Fruit fly (Drosophila melanogaster) whole organism, embryonic: Measurements from ENCODE around the gene CG10343.

ENCODE experiments used
- Aef1 ChIP-seq: fragments of 200-800 bp; sonication (Bioruptor generic); IDR thresholded peaks from 3 replicates; pipeline ENCODE4 v1.3.6; 2022; ENCODE audit warnings: missing biosample characterization, missing genetic modification characterization
- B-H1 ChIP-seq: fragments of 200-800 bp; sonication (Bioruptor generic); IDR thresholded peaks from 3 replicates; pipeline ENCODE4 v1.3.6; 2022; ENCODE audit warnings: missing biosample characterization, missing genetic modification characterization
- CG10267 ChIP-seq: fragments of 200-800 bp; sonication (Bioruptor generic); optimal IDR thresholded peaks from 2 replicates; lab custom pipeline; 2018; ENCODE audit warnings: missing biosample characterization, mild to moderate bottlenecking, missing genetic modification characterization, moderate library complexity
- CG10654 ChIP-seq: fragments of 200-800 bp; sonication (Bioruptor generic); optimal IDR thresholded peaks from 2 replicates; lab custom pipeline; 2016; ENCODE audit warnings: missing biosample characterization, missing genetic modification characterization
- CG12942 ChIP-seq: fragments of 200-800 bp; sonication (Bioruptor generic); optimal IDR thresholded peaks from 3 replicates; lab custom pipeline; 2016; ENCODE audit warnings: missing biosample characterization, missing genetic modification characterization
- CG13287 ChIP-seq: fragments of 200-800 bp; sonication (Bioruptor generic); IDR thresholded peaks from 2 replicates; pipeline ENCODE4 v1.3.6; 2022; ENCODE audit warnings: missing biosample characterization, missing genetic modification characterization; ENCODE audit not compliant: partially characterized antibody
- CG1602 ChIP-seq: fragments of 200-800 bp; sonication (Bioruptor generic); optimal IDR thresholded peaks from 3 replicates; lab custom pipeline; 2016; ENCODE audit warnings: missing biosample characterization, missing genetic modification characterization
- CG17361 ChIP-seq: fragments of 200-800 bp; sonication (Bioruptor generic); IDR thresholded peaks from 3 replicates; pipeline ENCODE4 v1.3.6; 2022; ENCODE audit warnings: missing biosample characterization, missing genetic modification characterization
- CG17612 ChIP-seq: fragments of 200-800 bp; sonication (Bioruptor generic); IDR thresholded peaks from 2 replicates; pipeline ENCODE4 v1.3.6; 2022; ENCODE audit warnings: missing biosample characterization, missing genetic modification characterization
- CG17829 ChIP-seq: fragments of 200-800 bp; optimal IDR thresholded peaks from 2 replicates; lab custom pipeline; 2019; ENCODE audit warnings: missing biosample characterization, mild to moderate bottlenecking, missing genetic modification characterization, moderate library complexity
- CG18599 ChIP-seq: fragments of 200-800 bp; sonication (Bioruptor generic); optimal IDR thresholded peaks from 3 replicates; lab custom pipeline; 2017; ENCODE audit warnings: missing biosample characterization, missing genetic modification characterization, mild to moderate bottlenecking, moderate library complexity, missing genetic modification reagents
- CG2712 ChIP-seq: fragments of 200-800 bp; optimal IDR thresholded peaks from 3 replicates; lab custom pipeline; 2019; ENCODE audit warnings: missing biosample characterization, mild to moderate bottlenecking, missing genetic modification characterization, moderate library complexity
- CG31365 ChIP-seq: fragments of 200-800 bp; sonication (Bioruptor generic); optimal IDR thresholded peaks from 2 replicates; lab custom pipeline; 2018; ENCODE audit warnings: missing biosample characterization, mild to moderate bottlenecking, missing genetic modification characterization
- CG3281 ChIP-seq: fragments of 200-800 bp; sonication (Bioruptor generic); optimal IDR thresholded peaks from 3 replicates; lab custom pipeline; 2017; ENCODE audit warnings: missing biosample characterization, mild to moderate bottlenecking, missing genetic modification characterization
- CG43689 ChIP-seq: fragments of 200-800 bp; sonication (Bioruptor generic); IDR thresholded peaks from 2 replicates; pipeline ENCODE4 v1.3.6; 2022; ENCODE audit warnings: missing biosample characterization, missing genetic modification characterization
- CG6813 ChIP-seq: fragments of 200-800 bp; sonication (Bioruptor generic); optimal IDR thresholded peaks from 2 replicates; lab custom pipeline; 2017; ENCODE audit warnings: missing biosample characterization, missing genetic modification characterization, mild to moderate bottlenecking, moderate library complexity, missing genetic modification reagents
- CG7987 ChIP-seq: fragments of 200-800 bp; sonication (Bioruptor generic); optimal IDR thresholded peaks from 2 replicates; lab custom pipeline; 2018; ENCODE audit warnings: missing biosample characterization, mild to moderate bottlenecking, missing genetic modification characterization, moderate library complexity
- CG8281 ChIP-seq: fragments of 200-800 bp; sonication (Bioruptor generic); optimal IDR thresholded peaks from 2 replicates; lab custom pipeline; 2018; ENCODE audit warnings: missing biosample characterization, mild to moderate bottlenecking, missing genetic modification characterization, moderate library complexity
- CG8924 ChIP-seq: fragments of 200-800 bp; optimal IDR thresholded peaks from 3 replicates; lab custom pipeline; 2019; ENCODE audit warnings: missing biosample characterization, mild to moderate bottlenecking, missing genetic modification characterization, moderate library complexity
- CHES-1-like ChIP-seq: fragments of 200-800 bp; sonication (Bioruptor generic); optimal IDR thresholded peaks from 2 replicates; lab custom pipeline; 2016; ENCODE audit warnings: missing biosample characterization, missing genetic modification characterization
- CrebB ChIP-seq: fragments of 200-800 bp; sonication (Bioruptor generic); optimal IDR thresholded peaks from 3 replicates; lab custom pipeline; 2018; ENCODE audit warnings: missing biosample characterization, mild to moderate bottlenecking, missing genetic modification characterization
- D19B ChIP-seq: fragments of 200-800 bp; sonication (Bioruptor generic); optimal IDR thresholded peaks from 2 replicates; lab custom pipeline; 2017; ENCODE audit warnings: missing biosample characterization, mild to moderate bottlenecking, missing genetic modification characterization
- Dbx ChIP-seq: fragments of 200-800 bp; sonication (Bioruptor generic); IDR thresholded peaks from 3 replicates; pipeline ENCODE4 v1.3.6; 2022; ENCODE audit warnings: missing biosample characterization, missing genetic modification characterization
- Dip2 ChIP-seq: fragments of 200-800 bp; sonication (Bioruptor generic); IDR thresholded peaks from 2 replicates; pipeline ENCODE4 v1.3.6; 2022; ENCODE audit warnings: missing biosample characterization, missing genetic modification characterization
- Dp ChIP-seq: fragments of 200-800 bp; sonication (Bioruptor generic); optimal IDR thresholded peaks from 2 replicates; lab custom pipeline; 2018; ENCODE audit warnings: missing biosample characterization, mild to moderate bottlenecking, missing genetic modification characterization, moderate library complexity
- H2.0 ChIP-seq: fragments of 200-800 bp; sonication (Bioruptor generic); IDR thresholded peaks from 2 replicates; pipeline ENCODE4 v1.3.6; 2022; ENCODE audit warnings: missing biosample characterization, missing genetic modification characterization
- Hmr ChIP-seq: fragments of 200-800 bp; sonication (Bioruptor generic); optimal IDR thresholded peaks from 3 replicates; lab custom pipeline; 2017; ENCODE audit warnings: mild to moderate bottlenecking, missing biosample characterization, missing genetic modification reagents, missing genetic modification characterization
- Rfx ChIP-seq: fragments of 200-800 bp; sonication (Bioruptor generic); IDR thresholded peaks from 2 replicates; pipeline ENCODE4 v1.3.6; 2022; ENCODE audit warnings: missing biosample characterization, missing genetic modification characterization
- Sox100B ChIP-seq: fragments of 200-800 bp; sonication (Bioruptor generic); optimal IDR thresholded peaks from 3 replicates; lab custom pipeline; 2018; ENCODE audit warnings: missing biosample characterization, mild to moderate bottlenecking, missing genetic modification characterization
- Xbp1 ChIP-seq: fragments of 200-800 bp; sonication (Bioruptor generic); optimal IDR thresholded peaks from 3 replicates; lab custom pipeline; 2016; ENCODE audit warnings: missing biosample characterization, mild to moderate bottlenecking, missing genetic modification characterization
- ac ChIP-seq: fragments of 200-800 bp; sonication (Bioruptor generic); optimal IDR thresholded peaks from 3 replicates; lab custom pipeline; 2017; ENCODE audit warnings: missing biosample characterization, mild to moderate bottlenecking, missing genetic modification characterization
- bigmax ChIP-seq: fragments of 200-800 bp; sonication (Bioruptor generic); optimal IDR thresholded peaks from 2 replicates; lab custom pipeline; 2018; ENCODE audit warnings: missing biosample characterization, mild to moderate bottlenecking, missing genetic modification characterization
- br ChIP-seq: fragments of >200 bp; optimal IDR thresholded peaks from 2 replicates; lab custom pipeline; 2017
- dpn ChIP-seq, 2 experiments: fragments of 200-800 bp; sonication (Bioruptor generic); optimal IDR thresholded peaks; 3 replicates each; lab custom pipeline; 2016; ENCODE audit warnings: missing biosample characterization in 2 of 2, missing genetic modification characterization in 2 of 2
- hth ChIP-seq: fragments of >200 bp; optimal IDR thresholded peaks from 2 replicates; lab custom pipeline; 2017; ENCODE audit warnings: inconsistent platforms
- lov ChIP-seq, 2 experiments: fragments of 200-800 bp in 1 of 2; fragments of >200 bp in 1 of 2; sonication (Bioruptor generic) in 1 of 2; IDR thresholded peaks in 1 of 2; optimal IDR thresholded peaks in 1 of 2; 2 replicates in 1 of 2; 3 replicates in 1 of 2; pipeline versions ENCODE4 v1.3.6 to Lab custom; 2017 to 2022; ENCODE audit warnings: missing biosample characterization in 1 of 2, missing genetic modification characterization in 1 of 2
- luna ChIP-seq: fragments of 200-800 bp; sonication (Bioruptor generic); optimal IDR thresholded peaks from 2 replicates; lab custom pipeline; 2016; ENCODE audit warnings: missing biosample characterization, missing genetic modification characterization
- odd ChIP-seq: fragments of 200-800 bp; sonication (Bioruptor generic); optimal IDR thresholded peaks from 2 replicates; lab custom pipeline; 2017; ENCODE audit warnings: missing biosample characterization, mild to moderate bottlenecking, missing genetic modification characterization
- org-1 ChIP-seq: fragments of 200-800 bp; sonication (Bioruptor generic); optimal IDR thresholded peaks from 2 replicates; lab custom pipeline; 2017; ENCODE audit warnings: missing biosample characterization, missing genetic modification characterization
- p53 ChIP-seq: fragments of 200-800 bp; sonication (Bioruptor generic); optimal IDR thresholded peaks from 2 replicates; lab custom pipeline; 2016; ENCODE audit warnings: missing biosample characterization, missing genetic modification characterization
- pfk ChIP-seq: fragments of 200-800 bp; sonication (Bioruptor generic); optimal IDR thresholded peaks from 2 replicates; lab custom pipeline; 2018; ENCODE audit warnings: missing biosample characterization, mild to moderate bottlenecking, missing genetic modification characterization, moderate library complexity
- pho ChIP-seq: fragments of 200-800 bp; sonication (Bioruptor generic); optimal IDR thresholded peaks from 2 replicates; lab custom pipeline; 2016; ENCODE audit warnings: missing biosample characterization, missing genetic modification characterization
- psq ChIP-seq: fragments of 200-800 bp; sonication (Bioruptor generic); optimal IDR thresholded peaks from 2 replicates; lab custom pipeline; 2017; ENCODE audit warnings: missing biosample characterization, missing genetic modification characterization
- schlank ChIP-seq: fragments of 200-800 bp; sonication (Bioruptor generic); optimal IDR thresholded peaks from 2 replicates; lab custom pipeline; 2018; ENCODE audit warnings: missing biosample characterization, mild to moderate bottlenecking, missing genetic modification characterization
- sd ChIP-seq: fragments of 200-800 bp; sonication (Bioruptor generic); optimal IDR thresholded peaks from 3 replicates; lab custom pipeline; 2018; ENCODE audit warnings: missing biosample characterization, mild to moderate bottlenecking, missing genetic modification characterization, moderate library complexity
- sr ChIP-seq: fragments of 200-800 bp; sonication (Bioruptor generic); IDR thresholded peaks from 3 replicates; pipeline ENCODE4 v1.3.6; 2022; ENCODE audit warnings: missing biosample characterization, missing genetic modification characterization
- toy ChIP-seq: fragments of 200-800 bp; sonication (Bioruptor generic); IDR thresholded peaks from 2 replicates; pipeline ENCODE4 v1.3.6; 2022; ENCODE audit warnings: missing biosample characterization, missing genetic modification characterization
- zen2 ChIP-seq: fragments of 200-800 bp; sonication (Bioruptor generic); IDR thresholded peaks from 3 replicates; pipeline ENCODE4 v1.3.6; 2022; ENCODE audit warnings: missing biosample characterization, missing genetic modification characterization; ENCODE audit not compliant: partially characterized antibody

Gene CG10343

dm6 chr2L:18676948-18677820, 26.1 kb upstream of the CG10343 start, which contains the start of the genes Mst36Fa and CG31751 (continued):
- TF ChIP-seq CG8924 (tag; lab: Kevin White, UChicago): peak; percentile 75
- peak; percentile 75 for TF ChIP-seq CG10654
- TF ChIP-seq CHES-1-like (GFP tag; lab: Kevin White, UChicago): peak; percentile 75
- peak; percentile 63 for TF ChIP-seq luna (GFP tag; lab: Kevin White, UChicago)
- 0 out of 2 replicates have a peak, but pooled peaks have one; percentile 33 for TF ChIP-seq CG43689
- peak; percentile 31 for TF ChIP-seq CG17829
- no peak for TF ChIP-seq bigmax (GFP tag; lab: Kevin White, UChicago)
- TF ChIP-seq CG31365 (tag; lab: Kevin White, UChicago): peak; percentile 75
- TF ChIP-seq CG3281 (GFP tag; lab: Kevin White, UChicago): peak; percentile 80
- peak; percentile 53 for TF ChIP-seq pfk (GFP tag; lab: Kevin White, UChicago)
- TF ChIP-seq Sox100B (GFP tag; lab: Kevin White, UChicago): peak; percentile 86
- no peak for TF ChIP-seq sd (tag; lab: Kevin White, UChicago)
- TF ChIP-seq CG18599: peak; percentile 91
- TF ChIP-seq psq: peak; percentile 49
- no peak for TF ChIP-seq br (lab: Kevin White, UChicago)
- peak; percentile 92 for TF ChIP-seq odd (GFP tag; lab: Kevin White, UChicago)
- TF ChIP-seq Rfx: peak; percentile 81
- no peak for TF ChIP-seq lov (optimal IDR thresholded peaks at IDR 0.05; lab: Kevin White, UChicago)
- TF ChIP-seq lov (GFP tag; IDR thresholded peaks at IDR 0.05; lab: Robert Waterston, UW): 0 out of 3 replicates have a peak, but pooled peaks have one; percentile 50
- TF ChIP-seq CG1602 (GFP tag; lab: Kevin White, UChicago): peak; percentile 29
- peak; percentile 63 to 70 for TF ChIP-seq dpn (GFP tag; optimal IDR thresholded peaks at IDR 0.05; lab: Kevin White, UChicago)
- TF ChIP-seq zen2 (GFP tag; lab: Robert Waterston, UW): no peak
- no peak for TF ChIP-seq H2.0 (GFP tag; lab: Robert Waterston, UW)
- 0 out of 2 replicates have a peak, but pooled peaks have one; percentile 33 for TF ChIP-seq toy (GFP tag; lab: Robert Waterston, UW)
- peak; percentile 27 for TF ChIP-seq Xbp1 (GFP tag; lab: Kevin White, UChicago)
- TF ChIP-seq CG2712: peak; percentile 45
- TF ChIP-seq CrebB (tag; lab: Kevin White, UChicago): peak; percentile 91
- peak; percentile 29 for TF ChIP-seq D19B (GFP tag; lab: Kevin White, UChicago)
- peak; percentile 76 for TF ChIP-seq Dbx (GFP tag; lab: Robert Waterston, UW)
- no peak for TF ChIP-seq hth
- peak; percentile 63 for TF ChIP-seq p53 (GFP tag; lab: Kevin White, UChicago)
- TF ChIP-seq Dip2 (GFP tag; lab: Robert Waterston, UW): no peak
- peak; percentile 93 for TF ChIP-seq CG6813 (GFP tag; lab: Kevin White, UChicago)
- peak; percentile 73 for TF ChIP-seq CG12942 (GFP tag; lab: Kevin White, UChicago)
- TF ChIP-seq CG8281: peak; percentile 64
- TF ChIP-seq pho (GFP tag; lab: Kevin White, UChicago): peak; percentile 71
- TF ChIP-seq CG13287 (GFP tag; lab: Robert Waterston, UW): peak; percentile 22; the same call in 1 of the 2 replicates
- peak; percentile 52; the same call in 1 of the 3 replicates for TF ChIP-seq B-H1 (GFP tag; lab: Robert Waterston, UW)
- peak; percentile 95 for TF ChIP-seq Hmr (GFP tag; lab: Kevin White, UChicago)
- peak; percentile 45; the same call in 2 of the 3 replicates for TF ChIP-seq sr
- no peak for TF ChIP-seq Aef1
- TF ChIP-seq org-1 (GFP tag; lab: Kevin White, UChicago): peak; percentile 88
- TF ChIP-seq CG17612: no peak
- peak; percentile 92 for TF ChIP-seq CG7987
- peak; percentile 90 for TF ChIP-seq CG10267 (tag; lab: Kevin White, UChicago)
- no peak for TF ChIP-seq ac
- TF ChIP-seq Dp (GFP tag; lab: Kevin White, UChicago): peak; percentile 97
- TF ChIP-seq CG17361 (GFP tag; lab: Robert Waterston, UW): no peak; the same call in 2 of the 3 replicates
- TF ChIP-seq schlank (tag; lab: Kevin White, UChicago): peak; percentile 88
